Worm (Caenorhabditis elegans) whole organism, L4 larva: ENCODE measurements around the gene hrg-5.

ENCODE experiments used
- F10B5.3 ChIP-seq: sonication (generic microtip); optimal IDR thresholded peaks from 2 replicates; lab custom pipeline; 2016; ENCODE audit warnings: mild to moderate bottlenecking, missing genetic modification characterization, missing compliant biosample characterization
- Y48G9A.11 ChIP-seq: fragments of 200-800 bp; sonication (Bioruptor generic); IDR thresholded peaks from 2 replicates; pipeline ENCODE4 v1.3.6; 2022; ENCODE audit warnings: missing genetic modification reagents, missing genetic modification characterization, missing compliant biosample characterization
- Y75B8A.6 ChIP-seq: fragments of 200-800 bp; sonication (Bioruptor generic); IDR thresholded peaks from 2 replicates; pipeline ENCODE4 v1.3.6; 2022; ENCODE audit warnings: missing genetic modification reagents, missing genetic modification characterization, missing compliant biosample characterization
- ZK546.5 ChIP-seq, 2 experiments: sonication (generic microtip); optimal IDR thresholded peaks; 2 replicates each; lab custom pipeline; 2017; ENCODE audit warnings: missing biosample characterization in 2 of 2, missing genetic modification characterization in 2 of 2
- aha-1 ChIP-seq: fragments of 150-350 bp; peaks from one replicate; lab custom pipeline; 2014; ENCODE audit warnings: missing biosample characterization, missing genetic modification characterization
- aly-2 ChIP-seq: sonication (generic microtip); optimal IDR thresholded peaks from 2 replicates; lab custom pipeline; 2018; ENCODE audit warnings: missing biosample characterization, missing genetic modification characterization
- ama-1 ChIP-seq: fragments of 150-350 bp; optimal IDR thresholded peaks from 2 replicates; lab custom pipeline; 2014; ENCODE audit warnings: inconsistent platforms, mixed read lengths
- ces-1 ChIP-seq: fragments of 150-350 bp; sonication (generic microtip); optimal IDR thresholded peaks from 4 replicates; lab custom pipeline; 2014; ENCODE audit warnings: missing biosample characterization, missing genetic modification reagents, missing genetic modification characterization
- cey-2 ChIP-seq: sonication (generic microtip); optimal IDR thresholded peaks from 3 replicates; lab custom pipeline; 2017; ENCODE audit warnings: missing genetic modification characterization, mild to moderate bottlenecking, missing compliant biosample characterization, antibody characterized with exemption, borderline replicate concordance; ENCODE audit not compliant: insufficient read depth
- daf-12 ChIP-seq: fragments of 150-350 bp; optimal IDR thresholded peaks from 2 replicates; lab custom pipeline; 2014; ENCODE audit warnings: missing biosample characterization, missing genetic modification reagents, missing genetic modification characterization
- daf-16 ChIP-seq, 3 experiments: sonication (generic microtip); optimal IDR thresholded peaks; 2 replicates each; lab custom pipeline; 2016 to 2017; ENCODE audit warnings: missing genetic modification characterization in 3 of 3, missing genetic modification reagents in 3 of 3, mild to moderate bottlenecking in 2 of 3, missing compliant biosample characterization in 2 of 3, missing biosample characterization in 1 of 3, moderate library complexity in 1 of 3
- dmd-6 ChIP-seq: fragments of 200-800 bp; sonication (Bioruptor generic); IDR thresholded peaks from 2 replicates; pipeline ENCODE4 v1.3.6; 2022; ENCODE audit warnings: missing genetic modification reagents, missing genetic modification characterization, missing compliant biosample characterization
- dmd-9 ChIP-seq: fragments of 200-800 bp; sonication (Bioruptor generic); IDR thresholded peaks from 2 replicates; pipeline ENCODE4 v1.3.6; 2022; ENCODE audit warnings: missing genetic modification reagents, missing genetic modification characterization, missing compliant biosample characterization
- dve-1 ChIP-seq: sonication (generic microtip); optimal IDR thresholded peaks from 2 replicates; lab custom pipeline; 2017; ENCODE audit warnings: antibody characterized with exemption, mild to moderate bottlenecking, missing genetic modification characterization, missing compliant biosample characterization; ENCODE audit not compliant: insufficient read depth
- egl-43 ChIP-seq: fragments of 200-800 bp; sonication (Bioruptor generic); IDR thresholded peaks from 2 replicates; pipeline ENCODE4 v1.3.6; 2022; ENCODE audit warnings: missing genetic modification reagents, missing genetic modification characterization, missing compliant biosample characterization
- hif-1 ChIP-seq, 2 experiments: sonication (generic microtip); optimal IDR thresholded peaks; 2 replicates each; lab custom pipeline; 2016 to 2017; ENCODE audit warnings: missing compliant biosample characterization in 2 of 2, missing genetic modification characterization in 2 of 2, missing genetic modification reagents in 2 of 2, missing genotype in 2 of 2, mild to moderate bottlenecking in 1 of 2
- hlh-11 ChIP-seq: fragments of 200-800 bp; sonication (Bioruptor generic); optimal IDR thresholded peaks from 2 replicates; lab custom pipeline; 2018; ENCODE audit warnings: mild to moderate bottlenecking, missing genetic modification characterization, missing compliant biosample characterization
- hlh-30 ChIP-seq: sonication (generic microtip); optimal IDR thresholded peaks from 2 replicates; lab custom pipeline; 2017; ENCODE audit warnings: antibody characterized with exemption, mild to moderate bottlenecking, missing genetic modification characterization, missing compliant biosample characterization; ENCODE audit not compliant: insufficient read depth
- lin-1 ChIP-seq: fragments of 200-800 bp; sonication (Bioruptor generic); IDR thresholded peaks from 2 replicates; pipeline ENCODE4 v1.3.6; 2022; ENCODE audit warnings: missing genetic modification reagents, missing genetic modification characterization, missing compliant biosample characterization
- lin-29 ChIP-seq: fragments of 200-800 bp; sonication (Bioruptor generic); IDR thresholded peaks from 2 replicates; pipeline ENCODE4 v1.3.6; 2022; ENCODE audit warnings: missing genetic modification reagents, missing genetic modification characterization, missing compliant biosample characterization
- mdl-1 ChIP-seq, 2 experiments: fragments of 150-350 bp in 1 of 2; sonication (generic microtip) in 1 of 2; optimal IDR thresholded peaks; 2 replicates each; lab custom pipeline; 2014 to 2017; ENCODE audit warnings: missing biosample characterization in 2 of 2, missing genetic modification characterization in 2 of 2
- mep-1 ChIP-seq: fragments of 150-350 bp; sonication (generic microtip); optimal IDR thresholded peaks from 3 replicates; lab custom pipeline; 2014; ENCODE audit warnings: missing biosample characterization, missing genetic modification characterization
- mes-2 ChIP-seq: sonication (generic microtip); optimal IDR thresholded peaks from 2 replicates; lab custom pipeline; 2016; ENCODE audit warnings: missing genotype, mild to moderate bottlenecking, missing genetic modification characterization, missing compliant biosample characterization; ENCODE audit not compliant: poor library complexity, severe bottlenecking
- nhr-10 ChIP-seq: fragments of 150-350 bp; optimal IDR thresholded peaks from 2 replicates; lab custom pipeline; 2014; ENCODE audit warnings: missing biosample characterization, missing genetic modification characterization
- nhr-11 ChIP-seq: fragments of 150-350 bp; optimal IDR thresholded peaks from 2 replicates; lab custom pipeline; 2014; ENCODE audit warnings: missing biosample characterization, missing genetic modification characterization
- nhr-111 ChIP-seq: fragments of 200-800 bp; sonication (Bioruptor generic); optimal IDR thresholded peaks from 2 replicates; lab custom pipeline; 2018; ENCODE audit warnings: mild to moderate bottlenecking, missing genetic modification characterization, missing compliant biosample characterization
- nhr-237 ChIP-seq: sonication (generic microtip); optimal IDR thresholded peaks from 2 replicates; lab custom pipeline; 2017; ENCODE audit warnings: missing biosample characterization, missing genetic modification characterization
- nhr-28 ChIP-seq: fragments of 150-350 bp; optimal IDR thresholded peaks from 2 replicates; lab custom pipeline; 2014; ENCODE audit warnings: missing biosample characterization, missing genetic modification characterization
- nhr-41 ChIP-seq: fragments of 200-800 bp; sonication (Bioruptor generic); IDR thresholded peaks from 2 replicates; pipeline ENCODE4 v1.3.6; 2022; ENCODE audit warnings: missing genetic modification reagents, missing genetic modification characterization, missing compliant biosample characterization
- nhr-42 ChIP-seq: fragments of 200-800 bp; sonication (Bioruptor generic); IDR thresholded peaks from 2 replicates; pipeline ENCODE4 v1.3.6; 2022; ENCODE audit warnings: missing genetic modification characterization, missing compliant biosample characterization
- nhr-48 ChIP-seq: sonication (generic microtip); optimal IDR thresholded peaks from 2 replicates; lab custom pipeline; 2016; ENCODE audit warnings: mild to moderate bottlenecking, missing genetic modification characterization, missing compliant biosample characterization
- nhr-6 ChIP-seq: fragments of 150-350 bp; optimal IDR thresholded peaks from 2 replicates; lab custom pipeline; 2014; ENCODE audit warnings: missing biosample characterization, missing genetic modification characterization
- pqm-1 ChIP-seq: sonication (generic microtip); optimal IDR thresholded peaks from 2 replicates; lab custom pipeline; 2017; ENCODE audit warnings: missing biosample characterization, missing genetic modification characterization
- rbr-2 ChIP-seq: sonication (generic microtip); optimal IDR thresholded peaks from 2 replicates; lab custom pipeline; 2016; ENCODE audit warnings: missing genotype, missing genetic modification characterization, missing compliant biosample characterization
- saeg-2 ChIP-seq: fragments of 200-800 bp; sonication (Bioruptor generic); IDR thresholded peaks from 2 replicates; pipeline ENCODE4 v1.3.6; 2022; ENCODE audit warnings: missing genetic modification reagents, missing genetic modification characterization, missing compliant biosample characterization
- snpc-1.2 ChIP-seq: fragments of 200-800 bp; sonication (Bioruptor generic); IDR thresholded peaks from 2 replicates; pipeline ENCODE4 v1.3.6; 2022; ENCODE audit warnings: missing genetic modification reagents, missing genetic modification characterization, missing compliant biosample characterization
- snpc-4 ChIP-seq: fragments of 150-350 bp; optimal IDR thresholded peaks from 2 replicates; lab custom pipeline; 2014; ENCODE audit warnings: missing biosample characterization, missing genetic modification characterization
- spr-1 ChIP-seq: sonication (generic microtip); optimal IDR thresholded peaks from 2 replicates; lab custom pipeline; 2016; ENCODE audit warnings: mild to moderate bottlenecking, missing genetic modification characterization, missing compliant biosample characterization
- tra-1 ChIP-seq: fragments of 200-800 bp; sonication (Bioruptor generic); IDR thresholded peaks from 2 replicates; pipeline ENCODE4 v1.3.6; 2022; ENCODE audit warnings: missing genetic modification reagents, missing genetic modification characterization, missing compliant biosample characterization
- unc-62 ChIP-seq, 3 experiments: fragments of 150-350 bp in 1 of 3; sonication (generic microtip); optimal IDR thresholded peaks in 2 of 3; peaks in 1 of 3; 1 replicate in 1 of 3; 2 replicates in 2 of 3; lab custom pipeline; 2014 to 2017; ENCODE audit warnings: missing biosample characterization in 3 of 3, missing genetic modification characterization in 3 of 3, missing genetic modification reagents in 3 of 3, missing genotype in 1 of 3
- ztf-11 ChIP-seq: fragments of 150-350 bp; optimal IDR thresholded peaks from 2 replicates; lab custom pipeline; 2014; ENCODE audit warnings: missing biosample characterization, missing genetic modification characterization
- ztf-7 ChIP-seq: fragments of 150-350 bp; optimal IDR thresholded peaks from 2 replicates; lab custom pipeline; 2014; ENCODE audit warnings: missing biosample characterization, missing genetic modification characterization

The hrg-5 gene

ce11 chrIV:11036222-11036621 lies 7.0 kb upstream of the hrg-5 start, which contains the start of gene fkb-1 (continued):
- TF ChIP-seq daf-12 (tag; lab: Kevin White, UChicago) = no peak
- TF ChIP-seq spr-1 = peak; percentile 20
- TF ChIP-seq Y48G9A.11 = no peak
- no peak for TF ChIP-seq hif-1 (tag; optimal IDR thresholded peaks at IDR 0.05; lab: Kevin White, UChicago)
- TF ChIP-seq snpc-1.2 (GFP tag; lab: Robert Waterston, UW) = no peak
- peak; percentile 60 for TF ChIP-seq nhr-11 (tag; lab: Kevin White, UChicago)
- TF ChIP-seq saeg-2 (GFP tag; lab: Robert Waterston, UW) = no peak
- peak; percentile 58 for TF ChIP-seq mes-2 (tag; lab: Kevin White, UChicago)
- no peak for TF ChIP-seq ces-1
- TF ChIP-seq rbr-2 (tag; lab: Kevin White, UChicago) = peak; percentile 66
- TF ChIP-seq pqm-1 = peak; percentile 20
- TF ChIP-seq nhr-237 (tag; lab: Kevin White, UChicago) = no peak

- TF ChIP-seq unc-62 (GFP tag; optimal IDR thresholded peaks at IDR 0.05 in 1 of 2; lab: Kevin White, UChicago) (peak in 1 of 2 experiments; percentile 26), unc-62 (tag; optimal IDR thresholded peaks at IDR 0.05; lab: Kevin White, UChicago) (no peak), ztf-11 (no peak), ZK546.5 (tag; optimal IDR thresholded peaks at IDR 0.05; lab: Kevin White, UChicago) (no peak)
Measured at ce11 chrIV:11032288-11032687, 3.1 kb upstream of the hrg-5 start, which contains the start of gene hrg-6. hrg-6 (plus strand) TSS chrIV:11032588.

- TF ChIP-seq mep-1 (tag; lab: Kevin White, UChicago) = peak; percentile 50
- no peak for TF ChIP-seq daf-16 (GFP tag; optimal IDR thresholded peaks at IDR 0.05; lab: Kevin White, UChicago)
- TF ChIP-seq daf-16 (tag; optimal IDR thresholded peaks at IDR 0.05; lab: Kevin White, UChicago) = peak; percentile 71
- peak; percentile 42 for TF ChIP-seq dve-1
- TF ChIP-seq snpc-4 (tag; lab: Kevin White, UChicago) = no peak
- no peak for TF ChIP-seq nhr-41 (GFP tag; lab: Robert Waterston, UW)
- TF ChIP-seq nhr-48 = peak; percentile 3
- TF ChIP-seq dmd-6 (GFP tag; lab: Robert Waterston, UW) = peak; percentile 68
- peak; percentile 24 for TF ChIP-seq hlh-11 (tag; lab: Kevin White, UChicago)
- peak; percentile 57 for TF ChIP-seq pqm-1
- TF ChIP-seq nhr-28 (tag; lab: Kevin White, UChicago) = peak; percentile 46
- TF ChIP-seq lin-29 (GFP tag; lab: Robert Waterston, UW) = no peak
- no peak for TF ChIP-seq nhr-42 (GFP tag; lab: Robert Waterston, UW)
- TF ChIP-seq aha-1 (tag; lab: Kevin White, UChicago) = peak; percentile 66
- peak; percentile 94 for TF ChIP-seq ztf-7 (tag; lab: Kevin White, UChicago)
- TF ChIP-seq, all 104 proteins: peak for 10
Measured at ce11 chrIV:11031640-11032039, 2.4 kb upstream of the hrg-5 start.

- no peak for TF ChIP-seq ama-1 (lab: Kevin White, UChicago)
- no peak for TF ChIP-seq pqm-1
- no peak for TF ChIP-seq mep-1 (tag; lab: Kevin White, UChicago)
- TF ChIP-seq cey-2 = no peak
- TF ChIP-seq hif-1 (tag; optimal IDR thresholded peaks at IDR 0.05; lab: Kevin White, UChicago) = no peak
- peak; percentile 26 for TF ChIP-seq hlh-30
- TF ChIP-seq nhr-6 (tag; lab: Kevin White, UChicago) = no peak
- TF ChIP-seq nhr-111 (GFP tag; lab: Kevin White, UChicago) = no peak
- TF ChIP-seq unc-62 (GFP tag; optimal IDR thresholded peaks at IDR 0.05 in 1 of 2; lab: Kevin White, UChicago) = peak in 1 of 2 experiments; percentile 75
- TF ChIP-seq unc-62 (tag; optimal IDR thresholded peaks at IDR 0.05; lab: Kevin White, UChicago) = no peak
Measured at ce11 chrIV:11030893-11031292, 1.7 kb upstream of the hrg-5 start, which contains the start of gene hrg-4. hrg-4 (minus strand) TSS chrIV:11030993.

ce11 chrIV:11030117-11030516 lies 889 bp upstream of the hrg-5 start:
- no peak for TF ChIP-seq ama-1 (lab: Kevin White, UChicago)
- TF ChIP-seq lin-1 (GFP tag; lab: Robert Waterston, UW) = no peak
- no peak for TF ChIP-seq hlh-30
- peak in 1 of 2 experiments; percentile 52 for TF ChIP-seq unc-62 (GFP tag; optimal IDR thresholded peaks at IDR 0.05 in 1 of 2; lab: Kevin White, UChicago)
- TF ChIP-seq unc-62 (tag; optimal IDR thresholded peaks at IDR 0.05; lab: Kevin White, UChicago) = no peak
- TF ChIP-seq nhr-10 (tag; lab: Kevin White, UChicago) = no peak
- TF ChIP-seq egl-43 (GFP tag; lab: Robert Waterston, UW) = no peak
- no peak for TF ChIP-seq ces-1
- TF ChIP-seq F10B5.3 = no peak
- TF ChIP-seq aha-1 (tag; lab: Kevin White, UChicago) = peak; percentile 61
- no peak for TF ChIP-seq cey-2
- no peak for TF ChIP-seq dmd-9 (GFP tag; lab: Robert Waterston, UW)
- no peak for TF ChIP-seq Y75B8A.6 (GFP tag; lab: Robert Waterston, UW)
- no peak for TF ChIP-seq aly-2 (tag; lab: Kevin White, UChicago)
- TF ChIP-seq mdl-1 (tag; optimal IDR thresholded peaks at IDR 0.05; lab: Kevin White, UChicago) = no peak
- TF ChIP-seq tra-1 (GFP tag; lab: Robert Waterston, UW) = no peak
